Worm (Caenorhabditis elegans) whole organism, midembryonic: Measurements from ENCODE around the gene unk-1.

ENCODE experiments used
- flt-1 ChIP-seq: fragments of 200-800 bp; sonication (Bioruptor generic); IDR thresholded peaks from 2 replicates; pipeline ENCODE4 v1.3.6; 2022; ENCODE audit warnings: missing genetic modification characterization, missing compliant biosample characterization
- klf-2 ChIP-seq: fragments of 200-800 bp; sonication (Bioruptor generic); conservative IDR thresholded peaks from 2 replicates; pipeline ENCODE4 v1.3.6; 2022; ENCODE audit warnings: missing genetic modification reagents, missing genetic modification characterization, missing compliant biosample characterization
- ref-1 ChIP-seq: fragments of 200-800 bp; sonication (Bioruptor generic); conservative IDR thresholded peaks from 2 replicates; pipeline ENCODE4 v1.3.6; 2022; ENCODE audit warnings: missing genetic modification reagents, missing genetic modification characterization, missing compliant biosample characterization
- ztf-23 ChIP-seq: fragments of 200-800 bp; sonication (Bioruptor generic); IDR thresholded peaks from 2 replicates; pipeline ENCODE4 v1.3.6; 2022; ENCODE audit warnings: missing genetic modification reagents, missing genetic modification characterization, missing compliant biosample characterization
- ztf-29 ChIP-seq: fragments of 200-800 bp; sonication (Bioruptor generic); IDR thresholded peaks from 2 replicates; pipeline ENCODE4 v1.3.6; 2022; ENCODE audit warnings: missing genetic modification reagents, missing genetic modification characterization, missing compliant biosample characterization

- TF ChIP-seq ztf-23 (GFP tag; lab: Robert Waterston, UW) (no peak), ref-1 (GFP tag; lab: Robert Waterston, UW) (no peak), flt-1 (GFP tag; lab: Robert Waterston, UW) (no peak), ztf-29 (GFP tag; lab: Robert Waterston, UW) (no peak), klf-2 (GFP tag; lab: Robert Waterston, UW) (no peak)
These were observed 54.5 kb downstream of the unk-1 start, which contains the start of gene C18A11.1 for ce11 chrX:8069293-8069692.
